Worm (Caenorhabditis elegans) whole organism, L3 larva: ENCODE results near the gene F15B10.3.

Experiments
- ZK546.5 ChIP-seq: sonication (generic microtip); optimal IDR thresholded peaks from 2 replicates; lab custom pipeline; 2017; ENCODE audit warnings: missing biosample characterization, missing genetic modification characterization
- ama-1 ChIP-seq: fragments of 150-350 bp; optimal IDR thresholded peaks from 2 replicates; lab custom pipeline; 2018
- ceh-82 ChIP-seq: fragments of 150-350 bp; optimal IDR thresholded peaks from 2 replicates; lab custom pipeline; 2014; ENCODE audit warnings: missing biosample characterization, missing genetic modification characterization
- ceh-9 ChIP-seq: sonication (generic microtip); optimal IDR thresholded peaks from 2 replicates; lab custom pipeline; 2018; ENCODE audit warnings: missing biosample characterization, missing genetic modification characterization
- elt-2 ChIP-seq: sonication (generic microtip); optimal IDR thresholded peaks from 2 replicates; lab custom pipeline; 2016; ENCODE audit warnings: missing genetic modification reagents, mild to moderate bottlenecking, missing genetic modification characterization, missing compliant biosample characterization
- eor-1 ChIP-seq, 2 experiments: fragments of 150-350 bp; optimal IDR thresholded peaks; 2 replicates each; lab custom pipeline; 2014 to 2018; ENCODE audit warnings: missing biosample characterization in 2 of 2, missing genetic modification characterization in 2 of 2
- nhr-11 ChIP-seq: fragments of 150-350 bp; optimal IDR thresholded peaks from 2 replicates; lab custom pipeline; 2014; ENCODE audit warnings: missing biosample characterization, missing genetic modification characterization
- nhr-23 ChIP-seq: fragments of 150-350 bp; optimal IDR thresholded peaks from 2 replicates; lab custom pipeline; 2014; ENCODE audit warnings: missing biosample characterization, missing genetic modification reagents, missing genetic modification characterization
- sea-2 ChIP-seq: fragments of 150-350 bp; sonication (generic microtip); optimal IDR thresholded peaks from 4 replicates; lab custom pipeline; 2014; ENCODE audit warnings: missing biosample characterization, missing genetic modification reagents, missing genetic modification characterization
- ztf-4 ChIP-seq: fragments of 150-350 bp; optimal IDR thresholded peaks from 2 replicates; lab custom pipeline; 2014; ENCODE audit warnings: missing biosample characterization, missing genetic modification characterization

DNA sequence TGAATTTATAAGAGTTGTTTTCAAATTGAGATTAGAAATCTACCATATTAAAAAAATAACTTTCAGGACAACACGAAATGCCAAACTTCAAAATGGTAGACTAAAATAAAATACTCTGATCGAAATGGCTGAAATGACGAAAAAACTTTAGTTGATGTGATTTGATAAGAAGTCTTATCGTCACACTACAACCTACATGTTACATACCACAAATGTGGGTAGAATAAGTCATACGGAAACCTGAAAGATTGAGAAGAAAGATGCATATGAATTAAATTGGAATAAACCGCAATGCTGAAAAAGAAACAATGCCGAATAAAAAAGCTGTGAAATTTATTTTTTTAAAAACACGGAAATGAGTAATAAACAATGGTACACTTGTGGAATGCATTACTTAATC, 4.6 kb downstream of the F15B10.3 start:
- TF ChIP-seq ama-1 (lab: Kevin White, UChicago) (no peak), ZK546.5 (tag; lab: Kevin White, UChicago) (no peak), sea-2 (GFP tag; lab: Kevin White, UChicago) (no peak), ceh-82 (no peak), nhr-23 (tag; lab: Kevin White, UChicago) (no peak), eor-1 (tag; optimal IDR thresholded peaks at IDR 0.05; lab: Kevin White, UChicago) (no peak), nhr-11 (tag; lab: Kevin White, UChicago) (no peak), elt-2 (tag; lab: Kevin White, UChicago) (peak; percentile 56), ceh-9 (tag; lab: Kevin White, UChicago) (no peak), ztf-4 (no peak)
